Worm (Caenorhabditis elegans) whole organism, late embryonic: ENCODE measurements around the gene F23F1.2.

Experiments used
- C38D4.7 ChIP-seq: fragments of 200-800 bp; sonication (Bioruptor generic); optimal IDR thresholded peaks from 2 replicates; lab custom pipeline; 2018; ENCODE audit warnings: mild to moderate bottlenecking, missing genetic modification characterization, moderate library complexity, missing compliant biosample characterization
- K02D7.2 ChIP-seq: sonication (generic microtip); optimal IDR thresholded peaks from 2 replicates; lab custom pipeline; 2017; ENCODE audit warnings: mild to moderate bottlenecking, missing genetic modification characterization, missing compliant biosample characterization
- T23F11.4 ChIP-seq: fragments of 200-800 bp; sonication (Bioruptor generic); optimal IDR thresholded peaks from 2 replicates; lab custom pipeline; 2018; ENCODE audit warnings: mild to moderate bottlenecking, missing genetic modification characterization, missing compliant biosample characterization
- ahr-1 ChIP-seq: sonication (generic microtip); optimal IDR thresholded peaks from 2 replicates; lab custom pipeline; 2016; ENCODE audit warnings: missing genetic modification characterization, missing compliant biosample characterization
- ama-1 ChIP-seq: fragments of 150-350 bp; optimal IDR thresholded peaks from 2 replicates; lab custom pipeline; 2014
- ceh-14 ChIP-seq: sonication (generic microtip); optimal IDR thresholded peaks from 2 replicates; lab custom pipeline; 2016; ENCODE audit warnings: missing genotype, missing genetic modification characterization, missing compliant biosample characterization
- ceh-18 ChIP-seq: sonication (generic microtip); optimal IDR thresholded peaks from 2 replicates; lab custom pipeline; 2016; ENCODE audit warnings: missing genetic modification characterization, missing compliant biosample characterization
- ceh-19 ChIP-seq: fragments of 200-800 bp; sonication (Bioruptor generic); optimal IDR thresholded peaks from 2 replicates; lab custom pipeline; 2018; ENCODE audit warnings: mild to moderate bottlenecking, missing genetic modification characterization, missing compliant biosample characterization
- ceh-24 ChIP-seq: sonication (generic microtip); optimal IDR thresholded peaks from 2 replicates; lab custom pipeline; 2016; ENCODE audit warnings: mild to moderate bottlenecking, missing genetic modification characterization, missing compliant biosample characterization
- ceh-30 ChIP-seq: fragments of 150-350 bp; optimal IDR thresholded peaks from 2 replicates; lab custom pipeline; 2014; ENCODE audit warnings: missing biosample characterization, missing genetic modification characterization
- ceh-31 ChIP-seq: sonication (generic microtip); optimal IDR thresholded peaks from 2 replicates; lab custom pipeline; 2016; ENCODE audit warnings: missing genetic modification characterization, missing compliant biosample characterization
- ceh-34 ChIP-seq: sonication (generic microtip); optimal IDR thresholded peaks from 2 replicates; lab custom pipeline; 2016; ENCODE audit warnings: mild to moderate bottlenecking, missing genetic modification characterization, missing compliant biosample characterization
- ceh-45 ChIP-seq: fragments of 200-800 bp; sonication (Bioruptor generic); IDR thresholded peaks from 2 replicates; pipeline ENCODE4 v1.3.6; 2022; ENCODE audit warnings: missing genetic modification reagents, missing genetic modification characterization, missing compliant biosample characterization
- che-1 ChIP-seq: sonication (generic microtip); optimal IDR thresholded peaks from 2 replicates; lab custom pipeline; 2016; ENCODE audit warnings: mild to moderate bottlenecking, missing genetic modification characterization, missing compliant biosample characterization
- dmd-4 ChIP-seq: sonication (generic microtip); optimal IDR thresholded peaks from 2 replicates; lab custom pipeline; 2016; ENCODE audit warnings: borderline replicate concordance, missing genetic modification characterization, missing compliant biosample characterization
- elt-4 ChIP-seq: sonication (generic microtip); optimal IDR thresholded peaks from 2 replicates; lab custom pipeline; 2016; ENCODE audit warnings: missing genetic modification characterization, missing compliant biosample characterization
- ets-4 ChIP-seq: sonication (generic microtip); optimal IDR thresholded peaks from 2 replicates; lab custom pipeline; 2016; ENCODE audit warnings: missing genetic modification characterization, missing compliant biosample characterization
- eyg-1 ChIP-seq: sonication (generic microtip); optimal IDR thresholded peaks from 2 replicates; lab custom pipeline; 2016; ENCODE audit warnings: missing genotype, missing genetic modification characterization, missing compliant biosample characterization
- fkh-6 ChIP-seq: sonication (generic microtip); optimal IDR thresholded peaks from 2 replicates; lab custom pipeline; 2016; ENCODE audit warnings: missing genetic modification characterization, missing compliant biosample characterization
- hlh-13 ChIP-seq: fragments of 200-800 bp; sonication (Bioruptor generic); optimal IDR thresholded peaks from 2 replicates; lab custom pipeline; 2018; ENCODE audit warnings: mild to moderate bottlenecking, missing genetic modification characterization, missing compliant biosample characterization
- hlh-30 ChIP-seq: sonication (generic microtip); optimal IDR thresholded peaks from 2 replicates; lab custom pipeline; 2017; ENCODE audit warnings: antibody characterized with exemption, missing genetic modification characterization, missing compliant biosample characterization; ENCODE audit not compliant: insufficient read depth
- hlh-6 ChIP-seq: sonication (generic microtip); optimal IDR thresholded peaks from 2 replicates; lab custom pipeline; 2016; ENCODE audit warnings: missing genotype, missing genetic modification characterization, missing compliant biosample characterization
- lin-11 ChIP-seq: fragments of 200-800 bp; sonication (Bioruptor generic); optimal IDR thresholded peaks from 2 replicates; lab custom pipeline; 2018; ENCODE audit warnings: mild to moderate bottlenecking, missing genetic modification characterization, missing compliant biosample characterization
- nfya-1 ChIP-seq: sonication (generic microtip); optimal IDR thresholded peaks from 2 replicates; lab custom pipeline; 2017; ENCODE audit warnings: missing genetic modification characterization, mild to moderate bottlenecking, missing compliant biosample characterization, antibody characterized with exemption, moderate library complexity
- nhr-11 ChIP-seq: fragments of 150-350 bp; optimal IDR thresholded peaks from 2 replicates; lab custom pipeline; 2014; ENCODE audit warnings: missing biosample characterization, missing genetic modification characterization
- nhr-232 ChIP-seq: sonication (generic microtip); optimal IDR thresholded peaks from 2 replicates; lab custom pipeline; 2016; ENCODE audit warnings: missing genetic modification characterization, missing compliant biosample characterization
- npax-4 ChIP-seq: sonication (generic microtip); optimal IDR thresholded peaks from 2 replicates; lab custom pipeline; 2016; ENCODE audit warnings: missing genetic modification characterization, missing compliant biosample characterization
- pag-3 ChIP-seq: sonication (generic microtip); optimal IDR thresholded peaks from 2 replicates; lab custom pipeline; 2016; ENCODE audit warnings: missing compliant biosample characterization, missing genetic modification characterization, borderline replicate concordance
- pat-9 ChIP-seq: fragments of 200-800 bp; sonication (Bioruptor generic); optimal IDR thresholded peaks from 2 replicates; lab custom pipeline; 2018; ENCODE audit warnings: mild to moderate bottlenecking, missing genetic modification characterization, moderate library complexity, missing compliant biosample characterization
- pha-2 ChIP-seq: sonication (generic microtip); optimal IDR thresholded peaks from 2 replicates; lab custom pipeline; 2017; ENCODE audit warnings: mild to moderate bottlenecking, missing genetic modification characterization, missing compliant biosample characterization
- pha-4 ChIP-seq: fragments of 150-350 bp; optimal IDR thresholded peaks from 2 replicates; lab custom pipeline; 2018; ENCODE audit warnings: missing biosample characterization, missing genetic modification reagents, missing genetic modification characterization
- pqm-1 ChIP-seq: sonication (generic microtip); optimal IDR thresholded peaks from 2 replicates; lab custom pipeline; 2016; ENCODE audit warnings: missing genetic modification characterization, missing compliant biosample characterization
- pros-1 ChIP-seq: fragments of 150-350 bp; optimal IDR thresholded peaks from 2 replicates; lab custom pipeline; 2014; ENCODE audit warnings: missing biosample characterization, missing genetic modification reagents, missing genetic modification characterization
- rnt-1 ChIP-seq: sonication (generic microtip); optimal IDR thresholded peaks from 2 replicates; lab custom pipeline; 2016; ENCODE audit warnings: missing genetic modification characterization, missing compliant biosample characterization
- sdc-2 ChIP-seq: sonication (generic microtip); optimal IDR thresholded peaks from 2 replicates; lab custom pipeline; 2016; ENCODE audit warnings: missing genotype, missing genetic modification characterization, missing compliant biosample characterization
- sox-4 ChIP-seq: sonication (generic microtip); optimal IDR thresholded peaks from 2 replicates; lab custom pipeline; 2017; ENCODE audit warnings: mild to moderate bottlenecking, missing genetic modification characterization, inconsistent platforms, missing compliant biosample characterization
- syd-9 ChIP-seq: sonication (generic microtip); optimal IDR thresholded peaks from 2 replicates; lab custom pipeline; 2016; ENCODE audit warnings: mild to moderate bottlenecking, missing genetic modification characterization, moderate library complexity, missing compliant biosample characterization
- ttx-3 ChIP-seq: sonication (generic microtip); optimal IDR thresholded peaks from 2 replicates; lab custom pipeline; 2016; ENCODE audit warnings: missing genetic modification reagents, missing genetic modification characterization, missing compliant biosample characterization
- unc-55 ChIP-seq: sonication (generic microtip); optimal IDR thresholded peaks from 2 replicates; lab custom pipeline; 2017; ENCODE audit warnings: missing biosample characterization, missing genetic modification reagents, missing genetic modification characterization
- zip-5 ChIP-seq: sonication (generic microtip); optimal IDR thresholded peaks from 2 replicates; lab custom pipeline; 2016; ENCODE audit warnings: missing genetic modification characterization, missing compliant biosample characterization

F23F1.2 gene

DNA sequence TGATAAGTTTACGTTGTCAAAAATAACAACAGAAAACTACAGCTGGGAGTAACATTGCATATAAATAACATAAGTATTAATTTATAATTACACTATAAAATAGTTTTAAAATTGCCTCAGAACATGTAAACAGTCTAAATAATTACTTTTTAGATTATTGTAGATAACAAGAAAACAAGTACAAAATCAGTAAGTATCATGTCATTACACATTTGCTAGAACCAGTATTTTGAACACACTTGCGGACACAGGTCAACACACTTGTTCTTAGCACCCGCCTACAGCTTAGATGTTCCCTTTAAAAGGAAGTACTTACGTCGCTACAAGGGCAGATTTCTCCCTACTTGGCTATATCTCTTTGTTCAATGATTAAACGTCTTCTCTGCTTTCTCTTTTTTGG lies at the start of gene F23F1.2:
Gene F23F1.2, plus strand, starts transcription at position 301 of the 400 bp plus-strand sequence.
- TF ChIP-seq pha-2 (tag; lab: Kevin White, UChicago) (no peak), pat-9 (tag; lab: Kevin White, UChicago) (no peak)

DNA sequence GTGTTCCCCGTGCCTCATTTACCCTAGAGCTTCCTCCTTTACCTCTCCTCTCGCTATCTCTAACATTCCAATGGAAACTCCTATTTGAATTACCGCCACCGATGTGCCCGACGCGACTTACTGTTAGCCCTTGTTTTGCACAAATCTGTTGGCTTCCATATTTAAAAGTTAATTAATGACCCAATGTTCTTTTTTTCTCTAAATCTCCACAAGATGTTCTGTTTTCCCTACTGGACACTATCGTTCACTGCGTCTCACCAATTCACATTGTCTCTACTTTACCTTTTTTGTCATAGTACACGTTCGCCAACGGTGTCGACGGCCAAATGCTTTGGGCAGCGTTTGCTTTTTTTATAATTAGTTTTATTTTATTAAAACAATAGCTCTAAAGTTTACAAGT lies 33.4 kb upstream of the F23F1.2 start:
- no peak for TF ChIP-seq ceh-14 (tag; lab: Kevin White, UChicago)
- no peak for TF ChIP-seq nfya-1
- TF ChIP-seq elt-4 (tag; lab: Kevin White, UChicago), result no peak
- no peak for TF ChIP-seq rnt-1 (tag; lab: Kevin White, UChicago)
- TF ChIP-seq pag-3 (tag; lab: Kevin White, UChicago), result no peak
- no peak for TF ChIP-seq ceh-45 (GFP tag; lab: Robert Waterston, UW)
- no peak for TF ChIP-seq C38D4.7
- no peak for TF ChIP-seq ceh-24 (tag; lab: Kevin White, UChicago)
- TF ChIP-seq ceh-30 (tag; lab: Kevin White, UChicago), result no peak
- TF ChIP-seq pha-4 (tag; lab: Kevin White, UChicago), result no peak
- TF ChIP-seq npax-4, result no peak
- no peak for TF ChIP-seq che-1
- TF ChIP-seq pros-1 (tag; lab: Kevin White, UChicago), result no peak
- TF ChIP-seq sox-4 (tag; lab: Kevin White, UChicago), result no peak
- no peak for TF ChIP-seq eyg-1 (tag; lab: Kevin White, UChicago)
- no peak for TF ChIP-seq ama-1 (lab: Kevin White, UChicago)
- TF ChIP-seq ahr-1 (tag; lab: Kevin White, UChicago), result no peak
- no peak for TF ChIP-seq syd-9 (tag; lab: Kevin White, UChicago)
- no peak for TF ChIP-seq ttx-3

DNA sequence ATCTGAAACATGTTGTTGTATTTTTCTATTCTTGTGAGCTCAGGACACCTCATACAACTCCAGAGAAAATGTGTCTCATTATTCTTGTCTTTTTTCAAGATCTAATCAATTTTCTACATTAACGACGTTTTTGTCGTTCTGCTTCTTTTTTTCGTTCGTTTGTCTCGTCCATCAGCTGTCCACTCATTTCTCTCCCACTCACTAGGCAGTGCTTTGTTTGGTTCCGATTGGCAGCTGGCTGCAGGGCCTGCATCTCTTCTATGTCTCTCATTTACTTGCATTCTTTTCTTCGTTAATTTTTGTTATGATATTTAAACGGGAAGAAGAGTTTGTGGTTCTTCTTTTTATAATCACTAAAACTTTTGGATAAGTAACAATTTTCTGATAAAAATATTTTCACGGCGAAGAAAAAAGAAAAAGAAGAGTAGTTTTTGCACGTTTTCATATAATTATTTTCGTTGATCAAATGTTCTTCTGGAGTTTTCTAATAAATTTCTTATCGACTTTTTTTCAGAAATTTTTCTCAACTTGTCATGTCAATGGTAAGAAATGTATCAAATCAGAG lies 32.6 kb upstream of the F23F1.2 start, which contains the start of gene 2L52.1:
Gene 2L52.1, plus strand, starts transcription at position 515 of the 565 bp plus-strand sequence.
- TF ChIP-seq sox-4 (tag; lab: Kevin White, UChicago) (no peak), elt-4 (tag; lab: Kevin White, UChicago) (no peak), ceh-31 (tag; lab: Kevin White, UChicago) (peak; percentile 15), nfya-1 (peak; percentile 61), unc-55 (GFP tag; lab: Kevin White, UChicago) (peak; percentile 32)
- TF ChIP-seq, all 69 proteins: peak for 3

DNA sequence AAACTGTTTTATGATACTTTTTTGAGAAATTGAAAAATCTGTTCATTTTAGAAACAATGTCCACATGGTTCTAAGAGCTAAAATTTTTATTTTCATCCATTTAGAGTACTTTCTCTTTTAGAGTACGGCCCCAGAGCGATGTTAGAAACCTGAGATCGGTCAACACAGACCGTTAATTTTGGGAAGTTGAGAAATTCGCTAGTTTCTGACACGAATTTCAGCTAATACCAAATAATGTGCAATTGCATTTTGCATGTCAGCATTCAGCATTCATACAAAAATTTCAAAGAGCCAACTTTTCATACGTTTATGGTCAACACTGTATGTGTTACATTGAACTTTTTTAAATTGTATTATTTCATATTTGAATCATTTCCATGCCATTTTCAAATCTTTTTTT lies 29.2 kb upstream of the F23F1.2 start:
- TF ChIP-seq pat-9 (tag; lab: Kevin White, UChicago) (no peak), ceh-19 (no peak), fkh-6 (no peak), sdc-2 (no peak), ceh-31 (tag; lab: Kevin White, UChicago) (no peak), ets-4 (tag; lab: Kevin White, UChicago) (no peak), syd-9 (tag; lab: Kevin White, UChicago) (no peak), ttx-3 (no peak), ceh-34 (tag; lab: Kevin White, UChicago) (no peak)
- TF ChIP-seq, all 69 proteins: peak for 0

DNA sequence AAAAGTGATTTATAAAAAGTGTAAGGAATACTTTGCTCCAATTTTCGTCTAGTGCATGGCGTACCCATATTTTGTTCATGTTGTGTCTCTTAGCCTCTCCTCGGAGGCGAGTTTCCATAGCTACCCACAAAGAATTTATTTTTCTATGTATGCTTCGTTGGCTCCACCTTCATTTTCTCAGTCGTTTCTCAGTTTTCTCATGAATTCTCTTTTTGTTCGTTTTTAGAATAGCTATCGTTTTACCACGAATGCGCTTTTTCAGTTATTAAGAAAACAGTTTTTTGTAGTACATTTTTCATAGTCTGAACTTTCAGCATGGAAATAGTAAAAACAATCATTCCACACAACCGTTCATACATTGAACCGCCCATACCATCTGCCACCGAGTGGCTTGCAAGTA lies 27.7 kb upstream of the F23F1.2 start, which contains the start of gene osta-1:
Gene osta-1, plus strand, starts transcription at position 309 of the 400 bp plus-strand sequence.
- TF ChIP-seq ceh-45 (GFP tag; lab: Robert Waterston, UW) (no peak), ceh-18 (no peak), nhr-232 (tag; lab: Kevin White, UChicago) (no peak), dmd-4 (tag; lab: Kevin White, UChicago) (no peak), hlh-6 (tag; lab: Kevin White, UChicago) (no peak), T23F11.4 (GFP tag; lab: Kevin White, UChicago) (no peak), hlh-30 (no peak), npax-4 (no peak), hlh-13 (GFP tag; lab: Kevin White, UChicago) (no peak), pqm-1 (no peak), ceh-24 (tag; lab: Kevin White, UChicago) (no peak), sdc-2 (no peak), lin-11 (tag; lab: Kevin White, UChicago) (no peak), nhr-11 (tag; lab: Kevin White, UChicago) (no peak), K02D7.2 (tag; lab: Kevin White, UChicago) (no peak), zip-5 (tag; lab: Kevin White, UChicago) (no peak)
- TF ChIP-seq, all 69 proteins: peak for 0
